Worm (Caenorhabditis elegans) whole organism, mixed stage, embryonic: ENCODE measurements around the gene cka-1.

Experiments used
- bed-3 ChIP-seq: fragments of 200-800 bp; sonication (Bioruptor generic); optimal IDR thresholded peaks from 3 replicates; lab custom pipeline; 2018; ENCODE audit warnings: mild to moderate bottlenecking, missing genetic modification characterization, moderate library complexity, missing compliant biosample characterization
- blmp-1 ChIP-seq: fragments of 150-350 bp; optimal IDR thresholded peaks from 2 replicates; lab custom pipeline; 2014; ENCODE audit warnings: missing biosample characterization, missing genetic modification characterization
- drap-1 ChIP-seq: fragments of 200-800 bp; sonication (Bioruptor generic); optimal IDR thresholded peaks from 3 replicates; lab custom pipeline; 2018; ENCODE audit warnings: mild to moderate bottlenecking, missing genetic modification characterization, missing compliant biosample characterization
- elt-3 ChIP-seq: fragments of 150-350 bp; optimal IDR thresholded peaks from 2 replicates; lab custom pipeline; 2014; ENCODE audit warnings: missing biosample characterization, missing genetic modification characterization
- lin-13 ChIP-seq: fragments of 150-350 bp; optimal IDR thresholded peaks from 2 replicates; lab custom pipeline; 2014; ENCODE audit warnings: missing biosample characterization, missing genetic modification characterization
- lsy-2 ChIP-seq: fragments of 150-350 bp; optimal IDR thresholded peaks from 2 replicates; lab custom pipeline; 2014; ENCODE audit warnings: missing biosample characterization, missing genetic modification characterization
- mep-1 ChIP-seq: fragments of 150-350 bp; optimal IDR thresholded peaks from 2 replicates; lab custom pipeline; 2017; ENCODE audit warnings: missing biosample characterization, missing genetic modification reagents, missing genetic modification characterization, inconsistent platforms
- nhr-12 ChIP-seq: fragments of 150-350 bp; optimal IDR thresholded peaks from 2 replicates; lab custom pipeline; 2014; ENCODE audit warnings: missing biosample characterization, missing genetic modification characterization
- nhr-237 ChIP-seq: fragments of 150-350 bp; optimal IDR thresholded peaks from 2 replicates; lab custom pipeline; 2014; ENCODE audit warnings: missing biosample characterization, missing genetic modification characterization
- nhr-28 ChIP-seq: fragments of 150-350 bp; optimal IDR thresholded peaks from 2 replicates; lab custom pipeline; 2014; ENCODE audit warnings: missing biosample characterization, missing genetic modification characterization
- nhr-76 ChIP-seq: sonication (generic microtip); optimal IDR thresholded peaks from 2 replicates; lab custom pipeline; 2017; ENCODE audit warnings: missing biosample characterization, missing genetic modification characterization
- sptf-1 ChIP-seq: sonication (generic microtip); optimal IDR thresholded peaks from 2 replicates; lab custom pipeline; 2017; ENCODE audit warnings: mild to moderate bottlenecking, missing genetic modification characterization, moderate library complexity, missing compliant biosample characterization
- unc-62 ChIP-seq: fragments of 150-350 bp; optimal IDR thresholded peaks from 2 replicates; lab custom pipeline; 2014; ENCODE audit warnings: missing biosample characterization, missing genetic modification reagents, missing genetic modification characterization

DNA sequence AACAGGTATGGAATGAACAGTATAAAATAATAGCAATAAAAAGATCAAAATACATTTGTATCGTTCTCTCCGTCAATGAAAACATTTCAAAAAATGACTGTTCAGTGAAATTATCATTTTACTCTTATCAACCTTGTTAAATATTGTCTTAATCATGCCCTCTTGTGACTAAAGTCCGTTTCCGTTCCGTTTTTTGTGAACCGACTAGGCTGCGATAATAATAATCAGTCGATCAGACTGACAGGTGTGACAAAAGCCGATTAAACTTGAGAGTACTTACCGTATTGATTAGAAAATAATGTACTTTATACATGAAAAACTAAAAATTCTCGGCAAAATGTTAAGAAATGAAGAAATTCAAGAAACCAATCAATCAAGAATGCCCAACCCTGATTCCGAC, 54.9 kb downstream of the cka-1 start, which contains the start of gene ins-7:
- TF ChIP-seq nhr-76 (tag; lab: Kevin White, UChicago) (no peak), bed-3 (no peak), sptf-1 (no peak), lin-13 (tag; lab: Kevin White, UChicago) (no peak), lsy-2 (tag; lab: Kevin White, UChicago) (no peak), unc-62 (GFP tag; lab: Kevin White, UChicago) (no peak), blmp-1 (tag; lab: Kevin White, UChicago) (no peak), nhr-237 (tag; lab: Kevin White, UChicago) (no peak), drap-1 (GFP tag; lab: Kevin White, UChicago) (no peak), nhr-28 (tag; lab: Kevin White, UChicago) (no peak), elt-3 (tag; lab: Kevin White, UChicago) (no peak), nhr-12 (tag; lab: Kevin White, UChicago) (no peak), mep-1 (no peak)
